Worm (Caenorhabditis elegans): Measurements from ENCODE around the gene ina-1.

- TF ChIP-seq ztf-23 (GFP tag; IDR thresholded peaks at IDR 0.05): no peak
- no peak for TF ChIP-seq tab-1 (GFP tag; IDR thresholded peaks at IDR 0.05)
- no peak for TF ChIP-seq klf-2 (GFP tag; conservative IDR thresholded peaks at IDR 0.05)
- no peak for TF ChIP-seq T22C8.4 (GFP tag; IDR thresholded peaks at IDR 0.05)
Measured at ce11 chrIII:9162634-9163118, 9.9 kb downstream of the ina-1 start, which contains the start of gene dgk-3.
